Worm (Caenorhabditis elegans): ENCODE results near the gene T28H11.8.
"Not testable (repeated sequence)": the region's sequence is repeated elsewhere in the genome, so short reads cannot be mapped to it uniquely, and the experiment has no call there.

T28H11.8 gene

DNA sequence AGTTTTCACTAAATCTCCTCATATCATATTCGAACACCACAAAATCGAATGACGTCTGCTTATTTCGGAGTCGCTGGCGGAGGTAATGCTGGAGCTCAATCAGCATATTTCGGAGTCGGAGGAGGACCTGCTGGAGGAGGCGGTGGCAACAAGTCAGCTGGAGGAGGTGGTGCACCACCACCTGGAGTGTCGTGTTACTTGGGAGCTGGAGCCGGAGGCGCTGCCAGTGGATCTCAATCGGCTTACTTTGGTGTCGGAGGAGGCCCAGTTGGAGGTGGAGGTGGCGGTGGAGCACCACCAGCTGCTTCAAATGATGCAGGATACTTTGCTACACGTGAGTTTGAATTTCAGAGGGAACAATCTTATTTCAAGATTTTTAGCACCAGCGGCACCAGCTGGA lies 4.0 kb downstream of the T28H11.8 start, which contains the start of gene ssq-4:
Gene ssq-4 (plus strand): TSS at position 19 of the 400 bp plus-strand sequence.
- TF ChIP-seq nhr-28, fkh-2, ceh-28 (tag; optimal IDR thresholded peaks at IDR 0.05): not testable (repeated sequence)

DNA sequence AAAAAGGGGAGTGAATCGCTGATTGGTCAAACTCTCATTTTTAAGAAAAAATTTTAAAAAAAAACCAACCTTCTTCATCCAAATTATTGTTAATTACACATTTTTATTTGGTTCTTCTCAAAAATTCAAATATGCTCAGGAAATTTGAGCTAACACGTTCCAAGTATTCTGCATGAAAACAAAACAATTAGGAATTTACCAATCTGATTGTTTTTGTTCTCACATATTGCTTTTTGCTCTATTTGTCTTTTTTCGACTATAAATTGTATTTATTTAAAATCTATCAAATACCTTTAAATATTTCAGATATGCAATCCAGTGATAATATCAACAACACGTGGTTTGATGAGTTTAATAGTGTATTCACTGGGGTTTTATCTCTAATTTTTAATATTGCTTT lies 8.2 kb downstream of the T28H11.8 start, which contains the start of gene srm-1:
Gene srm-1 (plus strand): TSS at position 301 of the 400 bp plus-strand sequence.
- TF ChIP-seq ztf-11 (tag; optimal IDR thresholded peaks at IDR 0.05) (no peak), sea-2 (GFP tag; optimal IDR thresholded peaks at IDR 0.05) (no peak), fkh-2 (tag; optimal IDR thresholded peaks at IDR 0.05) (no peak), hmg-11 (tag; optimal IDR thresholded peaks at IDR 0.05) (no peak), nhr-28 (tag; optimal IDR thresholded peaks at IDR 0.05) (no peak), pqm-1 (tag; optimal IDR thresholded peaks at IDR 0.05) (no peak), unc-62 (GFP tag; optimal IDR thresholded peaks at IDR 0.05) (no peak), ceh-16 (tag; optimal IDR thresholded peaks at IDR 0.05) (no peak), ZK546.5 (tag; optimal IDR thresholded peaks at IDR 0.05) (no peak), mml-1 (tag; optimal IDR thresholded peaks at IDR 0.05) (no peak), fos-1 (tag; optimal IDR thresholded peaks at IDR 0.05) (no peak), elt-2 (tag; optimal IDR thresholded peaks at IDR 0.05) (no peak), lsy-12 (tag; optimal IDR thresholded peaks at IDR 0.05) (no peak), nhr-67 (tag; optimal IDR thresholded peaks at IDR 0.05) (no peak), snpc-4 (tag; optimal IDR thresholded peaks at IDR 0.05) (no peak), nhr-237 (tag; optimal IDR thresholded peaks at IDR 0.05) (no peak), aly-2 (tag; optimal IDR thresholded peaks at IDR 0.05) (no peak), lin-39 (tag; optimal IDR thresholded peaks at IDR 0.05) (no peak)

DNA sequence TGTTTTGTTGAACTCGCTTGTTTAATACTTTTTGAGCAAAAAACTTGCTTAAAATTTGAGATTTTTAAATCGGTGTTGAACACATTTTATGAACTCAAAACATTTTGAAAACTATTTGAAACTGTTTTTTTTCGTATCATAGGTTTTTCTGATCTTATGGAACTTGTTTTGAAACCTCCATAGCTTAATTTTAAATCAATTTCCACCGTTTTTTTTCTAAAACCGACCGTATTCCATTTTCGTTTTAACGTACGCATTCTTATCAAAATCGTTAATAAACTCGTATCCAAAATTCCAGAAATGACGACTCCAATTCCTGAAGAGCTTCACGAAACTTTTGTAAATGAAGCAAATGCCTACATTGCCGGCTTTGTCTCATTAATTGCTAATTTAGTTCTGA lies 12.1 kb downstream of the T28H11.8 start, which contains the start of gene srm-2:
Gene srm-2 (plus strand): TSS at position 301 of the 400 bp plus-strand sequence.
- TF ChIP-seq nhr-77 (tag; optimal IDR thresholded peaks at IDR 0.05) (no peak), sea-2 (GFP tag; optimal IDR thresholded peaks at IDR 0.05) (no peak)

DNA sequence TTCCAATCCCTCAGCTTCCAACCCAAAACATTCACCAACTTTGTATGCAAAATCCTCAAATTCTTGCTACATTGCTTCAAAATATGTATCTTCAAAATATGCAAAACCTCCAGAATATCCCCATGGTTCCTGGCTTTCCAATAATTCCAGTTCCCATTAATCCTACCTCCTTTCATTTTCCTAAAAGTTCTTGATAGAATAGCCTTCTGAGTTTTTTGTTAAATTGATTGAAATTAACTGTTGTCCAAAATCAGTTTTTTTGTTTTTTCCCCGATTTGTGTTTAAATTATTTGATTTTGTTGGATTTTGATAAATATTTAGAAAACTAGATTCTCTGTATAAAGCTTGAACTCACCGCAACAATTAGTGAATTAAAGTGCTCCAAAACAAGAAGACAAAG lies 15.3 kb downstream of the T28H11.8 start:
- no peak for TF ChIP-seq elt-3 (tag; optimal IDR thresholded peaks at IDR 0.05)
- no peak for TF ChIP-seq fos-1 (tag; optimal IDR thresholded peaks at IDR 0.05)
- TF ChIP-seq nhr-28 (tag; optimal IDR thresholded peaks at IDR 0.05) = no peak
- no peak for TF ChIP-seq elt-2 (tag; optimal IDR thresholded peaks at IDR 0.05)
- TF ChIP-seq egl-27 (tag; optimal IDR thresholded peaks at IDR 0.05) = no peak
- no peak for TF ChIP-seq nhr-76 (tag; optimal IDR thresholded peaks at IDR 0.05)
- no peak for TF ChIP-seq elt-1 (tag; optimal IDR thresholded peaks at IDR 0.05)
- no peak for TF ChIP-seq unc-62 (GFP tag; optimal IDR thresholded peaks at IDR 0.05)
- TF ChIP-seq nhr-237 (tag; optimal IDR thresholded peaks at IDR 0.05) = no peak
- no peak for TF ChIP-seq ztf-4 (tag; optimal IDR thresholded peaks at IDR 0.05)
- TF ChIP-seq nhr-77 (tag; optimal IDR thresholded peaks at IDR 0.05) = no peak
- no peak for TF ChIP-seq nfya-1 (tag; optimal IDR thresholded peaks at IDR 0.05; ENCODE audit: insufficient read depth)

DNA sequence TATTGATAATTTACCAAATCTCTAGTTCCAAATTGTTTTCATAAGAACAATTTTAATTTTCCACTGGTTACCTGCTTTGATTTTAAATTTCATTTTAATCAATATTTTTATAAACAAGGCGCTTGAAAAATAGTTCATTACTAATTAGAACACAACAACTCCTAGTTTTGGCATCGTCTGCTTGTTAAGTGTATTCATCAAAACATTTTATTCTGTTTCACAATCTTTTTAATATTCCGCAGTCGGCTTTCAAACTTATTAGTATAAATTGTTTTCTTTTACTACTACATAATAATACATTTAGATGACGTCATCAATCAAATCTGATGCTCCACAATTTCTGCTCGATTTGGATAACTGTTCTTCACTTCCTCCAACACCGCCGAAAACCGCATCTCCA lies 18.0 kb downstream of the T28H11.8 start, which contains the start of gene pes-1:
Gene pes-1 (plus strand): TSS at position 301 of the 400 bp plus-strand sequence.
- no peak for TF ChIP-seq unc-62 (GFP tag; optimal IDR thresholded peaks at IDR 0.05)
- no peak for TF ChIP-seq tbx-2 (tag; optimal IDR thresholded peaks at IDR 0.05)
- TF ChIP-seq ztf-11 (tag; optimal IDR thresholded peaks at IDR 0.05) = no peak
- no peak for TF ChIP-seq nfya-1 (tag; optimal IDR thresholded peaks at IDR 0.05; ENCODE audit: insufficient read depth)
- no peak for TF ChIP-seq ZK546.5 (tag; optimal IDR thresholded peaks at IDR 0.05)
- no peak for TF ChIP-seq sea-2 (GFP tag; optimal IDR thresholded peaks at IDR 0.05)
- no peak for TF ChIP-seq mml-1 (tag; optimal IDR thresholded peaks at IDR 0.05)
- TF ChIP-seq nhr-12 (tag; optimal IDR thresholded peaks at IDR 0.05) = no peak
- TF ChIP-seq fkh-2 (tag; optimal IDR thresholded peaks at IDR 0.05) = no peak
- TF ChIP-seq hmg-11 (tag; optimal IDR thresholded peaks at IDR 0.05) = no peak
- TF ChIP-seq nhr-43 (tag; optimal IDR thresholded peaks at IDR 0.05; ENCODE audit: poor library complexity, severe bottlenecking) = no peak
- no peak for TF ChIP-seq fos-1 (tag; optimal IDR thresholded peaks at IDR 0.05)
- no peak for TF ChIP-seq elt-2 (tag; optimal IDR thresholded peaks at IDR 0.05)
- no peak for TF ChIP-seq daf-12 (tag; optimal IDR thresholded peaks at IDR 0.05)
- no peak for TF ChIP-seq ama-1 (optimal IDR thresholded peaks at IDR 0.05)

DNA sequence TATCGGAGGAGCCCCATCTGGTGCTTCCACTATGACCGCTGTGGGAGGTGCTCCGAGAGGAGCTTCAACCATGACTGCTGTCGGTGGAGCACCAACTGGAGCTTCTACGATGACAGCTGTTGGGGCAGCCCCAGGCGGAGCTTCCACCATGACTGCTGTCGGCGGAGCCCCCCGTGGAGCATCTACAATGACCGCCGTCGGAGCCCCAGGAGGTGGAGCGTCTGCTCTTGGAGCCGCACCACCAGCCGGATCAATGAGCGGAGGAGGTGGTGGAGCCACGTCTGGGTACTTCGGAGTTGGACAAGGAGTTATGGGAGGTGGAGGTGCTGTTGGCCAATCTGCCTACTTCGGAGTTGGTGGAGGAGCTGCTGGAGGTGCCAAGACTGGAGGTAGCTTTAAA lies 23.5 kb downstream of the T28H11.8 start:
- no peak for TF ChIP-seq eor-1 (tag; optimal IDR thresholded peaks at IDR 0.05)

Data from whole organism, L3 larva.